Worm (Caenorhabditis elegans): ENCODE results near the gene psf-1.

The psf-1 gene

DNA sequence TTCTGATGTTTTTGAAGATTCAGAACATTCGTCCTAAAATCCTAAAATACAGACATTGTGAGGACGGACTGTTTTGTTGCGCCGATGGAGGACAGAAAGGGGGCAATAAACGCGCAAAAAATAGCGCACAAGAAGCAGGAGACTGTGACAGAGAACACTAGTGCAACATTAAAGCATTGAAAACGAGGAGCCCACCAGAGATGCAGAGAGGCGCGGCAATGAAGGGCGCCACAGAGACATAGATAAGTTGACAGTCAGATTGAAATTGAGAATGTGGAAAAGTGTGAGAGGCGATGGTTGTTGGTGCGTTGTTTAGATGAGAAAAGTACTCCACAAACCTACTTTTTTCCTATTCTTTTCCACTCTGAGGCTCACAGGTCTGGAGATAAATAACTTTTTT is 6.5 kb downstream of the psf-1 start, which contains the start of gene aakg-5 (continued):
- TF ChIP-seq tra-1 (GFP tag; IDR thresholded peaks at IDR 0.05) (peak; percentile 51; the same call in 1 of the 2 replicates), aly-2 (tag; optimal IDR thresholded peaks at IDR 0.05) (no peak), dve-1 (tag; optimal IDR thresholded peaks at IDR 0.05; ENCODE audit: insufficient read depth) (peak; percentile 93), dmd-6 (GFP tag; IDR thresholded peaks at IDR 0.05) (peak; percentile 91), snpc-4 (tag; optimal IDR thresholded peaks at IDR 0.05) (no peak), aha-1 (tag) (peak; percentile 99), lin-1 (GFP tag; IDR thresholded peaks at IDR 0.05) (peak; percentile 71), F44E2.7 (GFP tag; IDR thresholded peaks at IDR 0.05) (no peak), lsy-2 (tag; optimal IDR thresholded peaks at IDR 0.05) (peak; percentile 25 to 82), nhr-111 (GFP tag; optimal IDR thresholded peaks at IDR 0.05) (no peak), mxl-2 (GFP tag; conservative IDR thresholded peaks at IDR 0.05) (no peak), nhr-48 (tag; optimal IDR thresholded peaks at IDR 0.05) (peak; percentile 84), hlh-11 (tag; optimal IDR thresholded peaks at IDR 0.05) (peak; percentile 95), madf-5 (GFP tag; IDR thresholded peaks at IDR 0.05) (0 out of 4 replicates have a peak, but pooled peaks of 1 of the 2 experiments have one; percentile 9), dmd-9 (GFP tag; IDR thresholded peaks at IDR 0.05) (no peak), ztf-7 (tag; optimal IDR thresholded peaks at IDR 0.05) (no peak), ces-1 (GFP tag; optimal IDR thresholded peaks at IDR 0.05) (no peak), nhr-11 (tag; optimal IDR thresholded peaks at IDR 0.05) (peak; percentile 96), Y48G9A.11 (GFP tag; IDR thresholded peaks at IDR 0.05) (no peak), unc-39 (tag; optimal IDR thresholded peaks at IDR 0.05) (no peak), pqm-1 (tag; optimal IDR thresholded peaks at IDR 0.05) (peak; percentile 32), vab-7 (GFP tag; IDR thresholded peaks at IDR 0.05) (no peak), spr-3 (GFP tag; optimal IDR thresholded peaks at IDR 0.05) (no peak), ama-1 (optimal IDR thresholded peaks at IDR 0.05) (no peak), T20F7.1 (GFP tag; optimal IDR thresholded peaks at IDR 0.05) (peak; percentile 4), ZK546.5 (tag; optimal IDR thresholded peaks at IDR 0.05) (no peak), nhr-25 (tag; optimal IDR thresholded peaks at IDR 0.05; ENCODE audit: borderline replicate concordance, insufficient read depth) (peak; percentile 88), ctbp-1 (GFP tag; IDR thresholded peaks at IDR 0.05) (peak; percentile 63), hif-1 (tag; optimal IDR thresholded peaks at IDR 0.05) (peak in 1 of 2 experiments; percentile 33), hlh-30 (tag; optimal IDR thresholded peaks at IDR 0.05; ENCODE audit: insufficient read depth) (peak; percentile 70), ceh-44 (GFP tag; IDR thresholded peaks at IDR 0.05) (no peak)

DNA sequence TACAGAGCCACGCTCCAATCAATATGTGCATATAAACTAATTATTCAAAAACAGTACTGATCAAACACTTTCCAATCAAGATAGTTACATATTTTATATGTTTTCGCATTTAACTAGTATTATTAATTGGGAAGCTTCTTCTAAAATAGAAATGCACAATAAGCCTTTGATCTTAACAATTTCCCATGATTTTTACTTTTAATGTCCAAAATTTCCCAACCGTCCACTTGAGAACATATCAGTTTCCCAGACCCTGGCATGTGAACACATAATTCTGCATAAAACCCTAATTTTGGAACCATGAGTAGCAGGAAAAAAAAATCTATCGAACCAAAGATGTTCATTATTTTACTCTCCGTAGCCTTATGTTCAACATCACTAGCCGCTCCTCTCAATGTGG is 7.9 kb downstream of the psf-1 start, which contains the start of gene R53.8:
Gene R53.8, plus strand, starts transcription at position 301 of the 400 bp plus-strand sequence.
- TF ChIP-seq nhr-10 (tag; optimal IDR thresholded peaks at IDR 0.05), result no peak
- no peak for TF ChIP-seq lim-7 (GFP tag; IDR thresholded peaks at IDR 0.05)
- TF ChIP-seq unc-130 (GFP tag; optimal IDR thresholded peaks at IDR 0.05), result no peak
- TF ChIP-seq nhr-111 (GFP tag; optimal IDR thresholded peaks at IDR 0.05), result no peak
- no peak for TF ChIP-seq mes-2 (tag; optimal IDR thresholded peaks at IDR 0.05; ENCODE audit: poor library complexity, severe bottlenecking)
- no peak for TF ChIP-seq ces-1 (GFP tag; optimal IDR thresholded peaks at IDR 0.05)
- TF ChIP-seq snpc-4 (tag; optimal IDR thresholded peaks at IDR 0.05), result no peak
- no peak for TF ChIP-seq ceh-62 (tag; optimal IDR thresholded peaks at IDR 0.05)
- TF ChIP-seq zip-11 (GFP tag; IDR thresholded peaks at IDR 0.05), result no peak
- no peak for TF ChIP-seq gei-8 (GFP tag; optimal IDR thresholded peaks at IDR 0.05)
- no peak for TF ChIP-seq set-16 (GFP tag; IDR thresholded peaks at IDR 0.05)
- TF ChIP-seq nhr-42 (GFP tag; IDR thresholded peaks at IDR 0.05), result no peak
- no peak for TF ChIP-seq ceh-28 (tag; optimal IDR thresholded peaks at IDR 0.05)
- no peak for TF ChIP-seq lir-3 (tag; optimal IDR thresholded peaks at IDR 0.05)

All from whole organism, L4 larva.